Worm (Caenorhabditis elegans) whole organism, L3 larva: ENCODE data around the gene nas-27.

Source experiments
- R02D3.7 ChIP-seq: fragments of 150-350 bp; optimal IDR thresholded peaks from 2 replicates; lab custom pipeline; 2014; ENCODE audit warnings: missing biosample characterization, missing genetic modification characterization
- ZK546.5 ChIP-seq: sonication (generic microtip); optimal IDR thresholded peaks from 2 replicates; lab custom pipeline; 2017; ENCODE audit warnings: missing biosample characterization, missing genetic modification characterization
- ama-1 ChIP-seq: fragments of 150-350 bp; optimal IDR thresholded peaks from 2 replicates; lab custom pipeline; 2018
- ceh-28 ChIP-seq: fragments of 150-350 bp; optimal IDR thresholded peaks from 2 replicates; lab custom pipeline; 2014; ENCODE audit warnings: missing biosample characterization, missing genetic modification reagents, missing genetic modification characterization
- ceh-9 ChIP-seq: sonication (generic microtip); optimal IDR thresholded peaks from 2 replicates; lab custom pipeline; 2018; ENCODE audit warnings: missing biosample characterization, missing genetic modification characterization
- fkh-10 ChIP-seq: sonication (generic microtip); optimal IDR thresholded peaks from 2 replicates; lab custom pipeline; 2017; ENCODE audit warnings: missing biosample characterization, missing genetic modification reagents, missing genetic modification characterization
- fos-1 ChIP-seq: fragments of 150-350 bp; optimal IDR thresholded peaks from 2 replicates; lab custom pipeline; 2014; ENCODE audit warnings: missing biosample characterization, missing genetic modification characterization
- lin-15B ChIP-seq: fragments of 150-350 bp; optimal IDR thresholded peaks from 2 replicates; lab custom pipeline; 2014; ENCODE audit warnings: missing biosample characterization, missing genetic modification characterization
- nhr-11 ChIP-seq: fragments of 150-350 bp; optimal IDR thresholded peaks from 2 replicates; lab custom pipeline; 2014; ENCODE audit warnings: missing biosample characterization, missing genetic modification characterization
- nhr-12 ChIP-seq: fragments of 150-350 bp; optimal IDR thresholded peaks from 2 replicates; lab custom pipeline; 2014; ENCODE audit warnings: missing biosample characterization, missing genetic modification characterization
- nhr-23 ChIP-seq: fragments of 150-350 bp; optimal IDR thresholded peaks from 2 replicates; lab custom pipeline; 2014; ENCODE audit warnings: missing biosample characterization, missing genetic modification reagents, missing genetic modification characterization
- nhr-237 ChIP-seq: fragments of 150-350 bp; optimal IDR thresholded peaks from 2 replicates; lab custom pipeline; 2014; ENCODE audit warnings: missing biosample characterization, missing genetic modification characterization
- pha-4 ChIP-seq: fragments of 150-350 bp; optimal IDR thresholded peaks from 2 replicates; lab custom pipeline; 2014; ENCODE audit warnings: missing biosample characterization, missing genetic modification reagents, missing genetic modification characterization
- skn-1 ChIP-seq: fragments of 150-350 bp; optimal IDR thresholded peaks from 2 replicates; lab custom pipeline; 2014; ENCODE audit warnings: missing biosample characterization, missing genetic modification characterization

ce11 chrII:1138618-1139017 lies 40.5 kb downstream of the nas-27 start:
- TF ChIP-seq pha-4, result no peak
- TF ChIP-seq ZK546.5, result no peak
- no peak for TF ChIP-seq ceh-9 (tag; lab: Kevin White, UChicago)
- no peak for TF ChIP-seq nhr-237 (tag; lab: Kevin White, UChicago)
- TF ChIP-seq fos-1 (tag; lab: Kevin White, UChicago), result no peak
- TF ChIP-seq ceh-28, result no peak
- TF ChIP-seq nhr-11 (tag; lab: Kevin White, UChicago), result no peak
- no peak for TF ChIP-seq nhr-12 (tag; lab: Kevin White, UChicago)
- no peak for TF ChIP-seq ama-1 (lab: Kevin White, UChicago)
- no peak for TF ChIP-seq skn-1
- no peak for TF ChIP-seq nhr-23 (tag; lab: Kevin White, UChicago)
- TF ChIP-seq fkh-10, result no peak
- no peak for TF ChIP-seq R02D3.7 (tag; lab: Kevin White, UChicago)
- no peak for TF ChIP-seq lin-15B (tag; lab: Kevin White, UChicago)
